Fruit fly (Drosophila melanogaster) whole organism, embryonic: ENCODE data around the gene CheB38b.

Experiments
- Adf1 ChIP-seq: fragments of 200-800 bp; sonication (Bioruptor generic); IDR thresholded peaks from 2 replicates; pipeline ENCODE4 v1.3.6; 2022; ENCODE audit warnings: missing biosample characterization, missing genetic modification characterization
- CG10147 ChIP-seq: fragments of 200-800 bp; sonication (Bioruptor generic); optimal IDR thresholded peaks from 2 replicates; lab custom pipeline; 2019; ENCODE audit warnings: missing biosample characterization, mild to moderate bottlenecking, missing genetic modification characterization, moderate library complexity
- CG10543 ChIP-seq: fragments of 200-800 bp; sonication (Bioruptor generic); optimal IDR thresholded peaks from 3 replicates; lab custom pipeline; 2017; ENCODE audit warnings: missing biosample characterization, mild to moderate bottlenecking, missing genetic modification characterization, moderate library complexity
- CG1233 ChIP-seq: fragments of 200-800 bp; sonication (Bioruptor generic); optimal IDR thresholded peaks from 4 replicates; lab custom pipeline; 2018; ENCODE audit warnings: missing biosample characterization, mild to moderate bottlenecking, missing genetic modification characterization
- CG12769 ChIP-seq: fragments of 200-800 bp; sonication (Bioruptor generic); optimal IDR thresholded peaks from 2 replicates; lab custom pipeline; 2019; ENCODE audit warnings: missing biosample characterization, mild to moderate bottlenecking, missing genetic modification characterization, moderate library complexity
- CG12942 ChIP-seq: fragments of 200-800 bp; sonication (Bioruptor generic); optimal IDR thresholded peaks from 3 replicates; lab custom pipeline; 2016; ENCODE audit warnings: missing biosample characterization, missing genetic modification characterization
- CG13287 ChIP-seq: fragments of 200-800 bp; sonication (Bioruptor generic); IDR thresholded peaks from 2 replicates; pipeline ENCODE4 v1.3.6; 2022; ENCODE audit warnings: missing biosample characterization, missing genetic modification characterization; ENCODE audit not compliant: partially characterized antibody
- CG14014 ChIP-seq: fragments of 200-800 bp; sonication (Bioruptor generic); IDR thresholded peaks from 2 replicates; pipeline ENCODE4 v1.3.6; 2022; ENCODE audit warnings: missing biosample characterization, missing genetic modification characterization
- CG1529 ChIP-seq: fragments of 200-800 bp; sonication (Bioruptor generic); optimal IDR thresholded peaks from 3 replicates; lab custom pipeline; 2018; ENCODE audit warnings: missing biosample characterization, missing genetic modification characterization
- CG15479 ChIP-seq: fragments of 200-800 bp; sonication (Bioruptor generic); optimal IDR thresholded peaks from 3 replicates; lab custom pipeline; 2019; ENCODE audit warnings: missing biosample characterization, mild to moderate bottlenecking, missing genetic modification characterization, moderate library complexity
- CG15514 ChIP-seq: fragments of 200-800 bp; sonication (Bioruptor generic); optimal IDR thresholded peaks from 3 replicates; lab custom pipeline; 2017; ENCODE audit warnings: missing biosample characterization, missing genetic modification characterization, mild to moderate bottlenecking, moderate library complexity, missing genetic modification reagents
- CG16815 ChIP-seq: fragments of 200-800 bp; sonication (Bioruptor generic); optimal IDR thresholded peaks from 3 replicates; lab custom pipeline; 2017; ENCODE audit warnings: missing biosample characterization, mild to moderate bottlenecking, missing genetic modification characterization
- CG17829 ChIP-seq: fragments of 200-800 bp; optimal IDR thresholded peaks from 2 replicates; lab custom pipeline; 2019; ENCODE audit warnings: missing biosample characterization, mild to moderate bottlenecking, missing genetic modification characterization, moderate library complexity
- CG1832 ChIP-seq: fragments of 200-800 bp; sonication (Bioruptor generic); optimal IDR thresholded peaks from 2 replicates; lab custom pipeline; 2017; ENCODE audit warnings: missing biosample characterization, mild to moderate bottlenecking, missing genetic modification characterization, inconsistent platforms
- CG18476 ChIP-seq: fragments of 200-800 bp; sonication (Bioruptor generic); optimal IDR thresholded peaks from 2 replicates; lab custom pipeline; 2016; ENCODE audit warnings: missing biosample characterization, mild to moderate bottlenecking, missing genetic modification characterization
- CG2712 ChIP-seq: fragments of 200-800 bp; optimal IDR thresholded peaks from 3 replicates; lab custom pipeline; 2019; ENCODE audit warnings: missing biosample characterization, mild to moderate bottlenecking, missing genetic modification characterization, moderate library complexity
- CG31441 ChIP-seq: fragments of 200-800 bp; sonication (Bioruptor generic); IDR thresholded peaks from 2 replicates; pipeline ENCODE4 v1.3.6; 2022; ENCODE audit warnings: missing biosample characterization, missing genetic modification characterization
- CG6765 ChIP-seq: fragments of 200-800 bp; sonication (Bioruptor generic); optimal IDR thresholded peaks from 3 replicates; lab custom pipeline; 2017; ENCODE audit warnings: missing biosample characterization, mild to moderate bottlenecking, missing genetic modification characterization
- CG7963 ChIP-seq: fragments of 200-800 bp; sonication (Bioruptor generic); IDR thresholded peaks from 3 replicates; pipeline ENCODE4 v1.3.6; 2022; ENCODE audit warnings: missing biosample characterization, missing genetic modification characterization; ENCODE audit not compliant: partially characterized antibody
- D19B ChIP-seq: fragments of 200-800 bp; sonication (Bioruptor generic); optimal IDR thresholded peaks from 2 replicates; lab custom pipeline; 2017; ENCODE audit warnings: missing biosample characterization, mild to moderate bottlenecking, missing genetic modification characterization
- E2f2 ChIP-seq: fragments of 200-800 bp; sonication (Bioruptor generic); IDR thresholded peaks from 2 replicates; pipeline ENCODE4 v1.3.6; 2022; ENCODE audit warnings: missing biosample characterization, missing genetic modification characterization
- Fer1 ChIP-seq: fragments of 200-800 bp; sonication (Bioruptor generic); optimal IDR thresholded peaks from 2 replicates; lab custom pipeline; 2017; ENCODE audit warnings: missing biosample characterization, mild to moderate bottlenecking, missing genetic modification characterization
- H2.0 ChIP-seq: fragments of 200-800 bp; sonication (Bioruptor generic); IDR thresholded peaks from 2 replicates; pipeline ENCODE4 v1.3.6; 2022; ENCODE audit warnings: missing biosample characterization, missing genetic modification characterization
- HLH4C ChIP-seq: fragments of 200-800 bp; sonication (Bioruptor generic); IDR thresholded peaks from 3 replicates; pipeline ENCODE4 v1.3.6; 2022; ENCODE audit warnings: missing biosample characterization, missing genetic modification characterization; ENCODE audit not compliant: partially characterized antibody
- Max ChIP-seq: fragments of 200-800 bp; sonication (Bioruptor generic); optimal IDR thresholded peaks from 2 replicates; lab custom pipeline; 2016; ENCODE audit warnings: missing biosample characterization, mild to moderate bottlenecking, missing genetic modification characterization
- Neu2 ChIP-seq: fragments of 200-800 bp; sonication (Bioruptor generic); optimal IDR thresholded peaks from 3 replicates; lab custom pipeline; 2016; ENCODE audit warnings: missing biosample characterization, missing genetic modification characterization, borderline replicate concordance
- Nf-YC ChIP-seq: fragments of 200-800 bp; optimal IDR thresholded peaks from 3 replicates; lab custom pipeline; 2019; ENCODE audit warnings: missing biosample characterization, mild to moderate bottlenecking, missing genetic modification characterization, moderate library complexity
- da ChIP-seq: fragments of 200-800 bp; sonication (Bioruptor generic); optimal IDR thresholded peaks from 2 replicates; lab custom pipeline; 2016; ENCODE audit warnings: missing biosample characterization, missing genetic modification characterization
- dmrt99B ChIP-seq: fragments of 200-800 bp; sonication (Bioruptor generic); optimal IDR thresholded peaks from 2 replicates; lab custom pipeline; 2018; ENCODE audit warnings: missing biosample characterization, mild to moderate bottlenecking, missing genetic modification characterization, moderate library complexity
- ftz-f1 ChIP-seq: fragments of 200-800 bp; sonication (Bioruptor generic); optimal IDR thresholded peaks from 2 replicates; lab custom pipeline; 2016; ENCODE audit warnings: missing biosample characterization, missing genetic modification characterization
- fu2 ChIP-seq: fragments of 200-800 bp; sonication (Bioruptor generic); optimal IDR thresholded peaks from 2 replicates; lab custom pipeline; 2016; ENCODE audit warnings: missing biosample characterization, missing genetic modification characterization
- gt ChIP-seq: fragments of 200-800 bp; sonication (Bioruptor generic); IDR thresholded peaks from 2 replicates; pipeline ENCODE4 v1.3.6; 2022; ENCODE audit warnings: missing biosample characterization, missing genetic modification characterization
- kni ChIP-seq: fragments of 200-800 bp; sonication (Bioruptor generic); optimal IDR thresholded peaks from 3 replicates; lab custom pipeline; 2017; ENCODE audit warnings: mild to moderate bottlenecking, missing biosample characterization, missing genetic modification reagents, missing genetic modification characterization
- knrl ChIP-seq: fragments of 200-800 bp; sonication (Bioruptor generic); IDR thresholded peaks from 3 replicates; pipeline ENCODE4 v1.3.6; 2022; ENCODE audit warnings: missing biosample characterization, missing genetic modification characterization; ENCODE audit not compliant: partially characterized antibody
- lab ChIP-seq: fragments of 200-800 bp; sonication (Bioruptor generic); optimal IDR thresholded peaks from 3 replicates; lab custom pipeline; 2017; ENCODE audit warnings: missing biosample characterization, missing genetic modification characterization, mild to moderate bottlenecking, moderate library complexity, missing genetic modification reagents
- mirr ChIP-seq: fragments of 200-800 bp; sonication (Bioruptor generic); optimal IDR thresholded peaks from 3 replicates; lab custom pipeline; 2018; ENCODE audit warnings: missing biosample characterization, mild to moderate bottlenecking, missing genetic modification characterization
- pros ChIP-seq: fragments of 200-800 bp; sonication (Bioruptor generic); optimal IDR thresholded peaks from 3 replicates; lab custom pipeline; 2019; ENCODE audit warnings: missing biosample characterization, mild to moderate bottlenecking, missing genetic modification characterization, moderate library complexity
- trem ChIP-seq: fragments of 200-800 bp; optimal IDR thresholded peaks from 3 replicates; lab custom pipeline; 2019; ENCODE audit warnings: missing biosample characterization, mild to moderate bottlenecking, missing genetic modification characterization, moderate library complexity
- wdn ChIP-seq: fragments of 200-800 bp; sonication (Bioruptor generic); IDR thresholded peaks from 2 replicates; pipeline ENCODE4 v1.3.6; 2022; ENCODE audit warnings: missing biosample characterization, missing genetic modification characterization

CheB38b gene

DNA sequence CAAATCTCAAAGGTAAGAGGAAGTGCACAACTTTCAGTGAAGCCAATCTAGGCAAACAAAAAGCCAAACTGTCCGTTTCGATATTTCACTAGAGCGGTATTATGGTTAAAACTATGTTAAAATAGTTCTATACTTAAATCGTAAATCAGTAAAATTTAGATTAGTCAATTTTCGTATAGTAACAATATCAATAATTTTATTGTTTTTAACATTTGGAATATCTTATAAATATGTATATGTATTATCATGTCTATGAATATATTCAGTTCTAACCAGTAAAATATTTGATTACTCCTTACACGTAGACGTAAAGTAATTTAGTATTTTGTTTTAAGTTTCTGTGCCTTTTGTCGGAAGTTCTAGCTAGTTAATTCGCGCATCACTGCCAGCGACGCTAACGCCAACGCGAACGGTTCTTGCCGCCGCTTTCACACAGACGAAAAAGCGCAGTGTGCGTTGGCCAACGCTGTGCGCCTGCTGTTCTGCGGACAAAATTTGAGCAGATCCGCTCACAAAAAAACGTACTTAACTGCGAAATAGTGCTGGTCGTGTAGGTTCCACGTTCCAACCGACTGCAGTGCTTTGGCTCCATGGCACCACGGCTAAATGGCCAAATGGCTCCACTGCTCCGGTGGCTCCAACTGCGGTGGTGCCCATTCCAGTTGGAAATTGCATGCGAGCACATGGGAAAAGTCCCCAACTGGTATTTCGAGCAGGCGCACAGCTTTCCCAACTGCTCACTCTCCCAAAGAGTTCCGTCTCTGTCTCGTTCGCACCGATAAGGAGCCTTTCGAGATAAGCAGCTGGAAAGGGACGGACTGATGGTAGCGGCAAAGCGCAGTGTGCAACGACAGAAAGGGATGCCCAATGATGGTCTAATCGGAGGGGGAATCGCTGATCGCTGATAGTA, 6.4 kb upstream of the CheB38b start (continued):
- TF ChIP-seq Neu2 (GFP tag; lab: Kevin White, UChicago) (no peak), CG2712 (tag; lab: Kevin White, UChicago) (peak; percentile 25), da (GFP tag; lab: Kevin White, UChicago) (no peak), fu2 (GFP tag; lab: Kevin White, UChicago) (no peak), CG1233 (GFP tag; lab: Kevin White, UChicago) (peak; percentile 13), CG10147 (GFP tag; lab: Kevin White, UChicago) (no peak), HLH4C (GFP tag; lab: Robert Waterston, UW) (peak; percentile 55; the same call in 2 of the 3 replicates), CG7963 (peak; percentile 55; the same call in 1 of the 3 replicates), lab (GFP tag; lab: Kevin White, UChicago) (peak; percentile 49), H2.0 (GFP tag; lab: Robert Waterston, UW) (peak; percentile 33; the same call in 1 of the 2 replicates), CG15514 (peak; percentile 69), CG1832 (GFP tag; lab: Kevin White, UChicago) (peak; percentile 94), D19B (GFP tag; lab: Kevin White, UChicago) (peak; percentile 0), pros (GFP tag; lab: Kevin White, UChicago) (peak; percentile 88), CG17829 (tag; lab: Kevin White, UChicago) (peak; percentile 43), kni (GFP tag; lab: Kevin White, UChicago) (peak; percentile 91), knrl (GFP tag; lab: Robert Waterston, UW) (peak; percentile 40; the same call in 2 of the 3 replicates), CG31441 (GFP tag; lab: Robert Waterston, UW) (peak; percentile 59; the same call in 1 of the 2 replicates), gt (GFP tag; lab: Robert Waterston, UW) (no peak), CG16815 (GFP tag; lab: Kevin White, UChicago) (no peak), ftz-f1 (GFP tag; lab: Kevin White, UChicago) (peak; percentile 66), CG12769 (peak; percentile 94), trem (no peak), E2f2 (no peak), CG18476 (no peak), CG15479 (GFP tag; lab: Kevin White, UChicago) (peak; percentile 57), dmrt99B (peak; percentile 33), Max (peak; percentile 13), CG14014 (GFP tag; lab: Robert Waterston, UW) (peak; percentile 48; the same call in 1 of the 2 replicates), CG12942 (GFP tag; lab: Kevin White, UChicago) (peak; percentile 16), CG13287 (GFP tag; lab: Robert Waterston, UW) (peak; percentile 55), CG10543 (GFP tag; lab: Kevin White, UChicago) (peak; percentile 86), CG6765 (GFP tag; lab: Kevin White, UChicago) (peak; percentile 19), Nf-YC (tag; lab: Kevin White, UChicago) (peak; percentile 16), mirr (peak; percentile 58), CG1529 (GFP tag; lab: Kevin White, UChicago) (peak; percentile 15), wdn (GFP tag; lab: Robert Waterston, UW) (no peak), Fer1 (GFP tag; lab: Kevin White, UChicago) (peak; percentile 15), Adf1 (peak; percentile 61)
- TF ChIP-seq, all 482 proteins: peak for 182
